Fruit fly (Drosophila melanogaster) whole organism, wandering third instar larva: ENCODE data around the gene CG13877.

Source experiments
- Abd-B ChIP-seq: fragments of >200 bp; optimal IDR thresholded peaks from 2 replicates; lab custom pipeline; 2017; ENCODE audit warnings: missing biosample characterization, missing genetic modification characterization
- CG9705 ChIP-seq: fragments of 200-800 bp; sonication (Bioruptor generic); optimal IDR thresholded peaks from 2 replicates; lab custom pipeline; 2018; ENCODE audit warnings: missing biosample characterization, mild to moderate bottlenecking, missing genetic modification characterization
- CrebA ChIP-seq: fragments of 200-800 bp; sonication (Bioruptor generic); optimal IDR thresholded peaks from 2 replicates; lab custom pipeline; 2016; ENCODE audit warnings: missing biosample characterization, mild to moderate bottlenecking, missing genetic modification characterization, borderline replicate concordance
- Dfd ChIP-seq: fragments of >200 bp; optimal IDR thresholded peaks from 2 replicates; lab custom pipeline; 2017; ENCODE audit warnings: missing biosample characterization, missing genetic modification characterization
- Hr83 ChIP-seq: fragments of 200-300 bp; sonication (Bioruptor generic); optimal IDR thresholded peaks from 2 replicates; lab custom pipeline; 2016; ENCODE audit warnings: missing biosample characterization, mild to moderate bottlenecking, missing genetic modification characterization, moderate library complexity; ENCODE audit not compliant: poor library complexity, severe bottlenecking
- Myc ChIP-seq: fragments of >200 bp; optimal IDR thresholded peaks from 2 replicates; lab custom pipeline; 2017
- Sp1 ChIP-seq: fragments of 200-800 bp; sonication (Bioruptor generic); optimal IDR thresholded peaks from 3 replicates; lab custom pipeline; 2019; ENCODE audit warnings: missing biosample characterization, mild to moderate bottlenecking, missing genetic modification characterization, moderate library complexity
- psq ChIP-seq: fragments of 200-800 bp; sonication (Bioruptor generic); optimal IDR thresholded peaks from 3 replicates; lab custom pipeline; 2017; ENCODE audit warnings: missing biosample characterization, mild to moderate bottlenecking, missing genetic modification characterization, moderate library complexity

DNA sequence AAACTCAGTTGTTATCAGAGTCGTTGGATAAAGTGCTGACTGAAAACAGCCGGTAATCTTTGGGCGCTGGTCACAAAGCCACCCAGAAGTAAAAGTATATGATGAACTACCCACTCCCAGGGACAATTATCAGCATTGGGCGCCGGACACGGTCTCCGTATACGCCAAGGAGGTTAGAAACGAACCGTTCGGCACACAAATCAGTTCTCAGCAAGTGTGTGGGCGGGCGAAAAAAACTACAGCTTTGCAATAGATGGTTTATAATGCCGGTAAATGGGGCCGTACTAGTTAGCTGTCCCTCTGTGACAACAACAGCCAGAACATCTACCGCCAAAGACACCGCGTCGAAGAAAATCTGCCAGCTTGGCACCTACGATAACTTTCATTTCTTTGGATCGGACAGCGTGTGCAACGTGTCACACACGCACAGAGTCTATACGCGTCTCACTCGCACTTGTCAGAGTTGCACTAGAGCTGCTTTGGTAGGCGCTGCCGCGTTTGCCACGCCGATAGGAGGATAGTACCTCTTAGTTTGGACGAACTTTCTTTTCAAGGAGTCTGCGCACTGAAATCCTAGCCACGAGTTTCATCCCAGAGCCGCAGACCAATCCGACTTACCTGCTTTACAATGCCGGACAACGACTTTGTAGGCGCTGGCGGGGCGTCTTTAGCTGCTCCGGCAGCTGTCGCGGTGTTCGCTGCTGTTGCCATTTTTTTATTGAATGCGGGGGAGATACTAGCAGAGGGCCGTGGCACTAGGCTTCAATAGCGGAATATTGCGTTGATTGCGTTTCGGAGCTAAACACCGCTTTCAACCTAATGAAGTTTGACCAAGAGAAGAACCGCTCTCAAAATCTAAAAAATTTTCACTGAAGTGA, 45.9 kb downstream of the CG13877 start:
- TF ChIP-seq psq (GFP tag; lab: Kevin White, UChicago) (no peak), CrebA (no peak), Dfd (no peak), Sp1 (no peak), CG9705 (GFP tag; lab: Kevin White, UChicago) (no peak), Myc (lab: Kevin White, UChicago) (no peak), Abd-B (no peak), Hr83 (GFP tag; lab: Kevin White, UChicago) (no peak)
